Worm (Caenorhabditis elegans) whole organism, young adult: ENCODE results near the gene rde-11.

ENCODE experiments used
- C06A6.2 ChIP-seq: fragments of 200-800 bp; sonication (Bioruptor generic); conservative IDR thresholded peaks from 2 replicates; pipeline ENCODE4 v1.3.6; 2022; ENCODE audit warnings: missing genetic modification characterization, missing compliant biosample characterization
- C17E4.6 ChIP-seq: fragments of 200-800 bp; sonication (Bioruptor generic); IDR thresholded peaks from 2 replicates; pipeline ENCODE4 v1.3.6; 2022; ENCODE audit warnings: missing genetic modification reagents, missing genetic modification characterization, missing compliant biosample characterization
- F37B4.10 ChIP-seq: fragments of 200-800 bp; sonication (Bioruptor generic); IDR thresholded peaks from 2 replicates; pipeline ENCODE4 v1.3.6; 2022; ENCODE audit warnings: missing genetic modification characterization, missing compliant biosample characterization
- hsf-1 ChIP-seq: fragments of 200-800 bp; sonication (Bioruptor generic); IDR thresholded peaks from 2 replicates; pipeline ENCODE4 v1.3.6; 2022; ENCODE audit warnings: missing genetic modification reagents, missing genetic modification characterization, missing compliant biosample characterization
- let-526 ChIP-seq: fragments of 200-800 bp; sonication (Bioruptor generic); IDR thresholded peaks from 2 replicates; pipeline ENCODE4 v1.3.6; 2022; ENCODE audit warnings: missing genetic modification reagents, missing genetic modification characterization, missing compliant biosample characterization
- madf-10 ChIP-seq: sonication (generic microtip); optimal IDR thresholded peaks from 2 replicates; lab custom pipeline; 2016; ENCODE audit warnings: mild to moderate bottlenecking, missing genetic modification characterization, missing compliant biosample characterization
- rec-8 ChIP-seq, 2 experiments: sonication (generic microtip); optimal IDR thresholded peaks; 2 replicates each; lab custom pipeline; 2016; ENCODE audit warnings: mild to moderate bottlenecking in 2 of 2, missing genetic modification characterization in 2 of 2, missing genetic modification reagents in 2 of 2, missing genotype in 2 of 2, missing biosample characterization in 1 of 2, missing compliant biosample characterization in 1 of 2, moderate library complexity in 1 of 2
- snpc-1.3 ChIP-seq: sonication (generic microtip); optimal IDR thresholded peaks from 2 replicates; lab custom pipeline; 2017; ENCODE audit warnings: missing genetic modification characterization, mild to moderate bottlenecking, missing compliant biosample characterization, antibody characterized with exemption, moderate library complexity, missing genotype, missing genetic modification reagents; ENCODE audit not compliant: insufficient read depth
- unc-130 ChIP-seq: sonication (generic microtip); optimal IDR thresholded peaks from 2 replicates; lab custom pipeline; 2016; ENCODE audit warnings: missing genetic modification reagents, missing genetic modification characterization, missing compliant biosample characterization
- unc-62 ChIP-seq: fragments of 150-350 bp; optimal IDR thresholded peaks from 2 replicates; lab custom pipeline; 2014; ENCODE audit warnings: missing biosample characterization, missing genetic modification reagents, missing genetic modification characterization
- zim-3 ChIP-seq: sonication (generic microtip); optimal IDR thresholded peaks from 2 replicates; lab custom pipeline; 2017; ENCODE audit warnings: mild to moderate bottlenecking, missing genetic modification characterization, moderate library complexity, missing compliant biosample characterization

ce11 chrIV:13104900-13105299, at the start of gene rde-11:
- TF ChIP-seq snpc-1.3 (tag; lab: Kevin White, UChicago), result no peak
- TF ChIP-seq C06A6.2 (GFP tag; lab: Robert Waterston, UW), result no peak
- no peak for TF ChIP-seq madf-10 (tag; lab: Kevin White, UChicago)
- no peak for TF ChIP-seq C17E4.6 (GFP tag; lab: Robert Waterston, UW)
- no peak for TF ChIP-seq F37B4.10 (GFP tag; lab: Robert Waterston, UW)
- TF ChIP-seq unc-62 (GFP tag; lab: Kevin White, UChicago), result no peak
- TF ChIP-seq unc-130, result no peak
- TF ChIP-seq hsf-1 (GFP tag; lab: Robert Waterston, UW), result no peak
- no peak for TF ChIP-seq let-526
- TF ChIP-seq zim-3, result no peak
- TF ChIP-seq rec-8 (tag; optimal IDR thresholded peaks at IDR 0.05; lab: Kevin White, UChicago), result no peak
